Fruit fly (Drosophila melanogaster) whole organism, embryonic: ENCODE measurements around the gene CG13675.
A peak's percentile ranks its signal among the peaks of the same experiment; 100 is the strongest.

Experiments
- Ada2b ChIP-seq: fragments of 200-800 bp; sonication (Bioruptor generic); IDR thresholded peaks from 2 replicates; pipeline ENCODE4 v1.3.6; 2022; ENCODE audit warnings: missing biosample characterization, missing genetic modification characterization
- Aef1 ChIP-seq: fragments of 200-800 bp; sonication (Bioruptor generic); IDR thresholded peaks from 3 replicates; pipeline ENCODE4 v1.3.6; 2022; ENCODE audit warnings: missing biosample characterization, missing genetic modification characterization
- Awh ChIP-seq: fragments of 200-800 bp; sonication (Bioruptor generic); IDR thresholded peaks from 2 replicates; pipeline ENCODE4, ENCODE4 v1.3.6; 2022; ENCODE audit warnings: missing biosample characterization, missing genetic modification characterization
- CG10462 ChIP-seq: fragments of 200-800 bp; sonication (Bioruptor generic); optimal IDR thresholded peaks from 2 replicates; lab custom pipeline; 2016; ENCODE audit warnings: missing biosample characterization, missing genetic modification characterization
- CG10543 ChIP-seq: fragments of 200-800 bp; sonication (Bioruptor generic); optimal IDR thresholded peaks from 3 replicates; lab custom pipeline; 2017; ENCODE audit warnings: missing biosample characterization, mild to moderate bottlenecking, missing genetic modification characterization, moderate library complexity
- CG10654 ChIP-seq: fragments of 200-800 bp; sonication (Bioruptor generic); optimal IDR thresholded peaks from 2 replicates; lab custom pipeline; 2016; ENCODE audit warnings: missing biosample characterization, missing genetic modification characterization
- CG12071 ChIP-seq: fragments of 200-800 bp; sonication (Bioruptor generic); optimal IDR thresholded peaks from 3 replicates; lab custom pipeline; 2018; ENCODE audit warnings: missing biosample characterization, mild to moderate bottlenecking, missing genetic modification characterization
- CG13287 ChIP-seq: fragments of 200-800 bp; sonication (Bioruptor generic); IDR thresholded peaks from 2 replicates; pipeline ENCODE4 v1.3.6; 2022; ENCODE audit warnings: missing biosample characterization, missing genetic modification characterization; ENCODE audit not compliant: partially characterized antibody
- CG13894 ChIP-seq: fragments of 200-800 bp; sonication (Bioruptor generic); optimal IDR thresholded peaks from 3 replicates; lab custom pipeline; 2018; ENCODE audit warnings: missing biosample characterization, mild to moderate bottlenecking, missing genetic modification characterization, moderate library complexity
- CG1602 ChIP-seq: fragments of 200-800 bp; sonication (Bioruptor generic); optimal IDR thresholded peaks from 3 replicates; lab custom pipeline; 2016; ENCODE audit warnings: missing biosample characterization, missing genetic modification characterization
- CG1603 ChIP-seq: fragments of 200-800 bp; sonication (Bioruptor generic); optimal IDR thresholded peaks from 2 replicates; lab custom pipeline; 2019; ENCODE audit warnings: missing biosample characterization, mild to moderate bottlenecking, missing genetic modification characterization, moderate library complexity
- CG17361 ChIP-seq: fragments of 200-800 bp; sonication (Bioruptor generic); IDR thresholded peaks from 3 replicates; pipeline ENCODE4 v1.3.6; 2022; ENCODE audit warnings: missing biosample characterization, missing genetic modification characterization
- CG18476 ChIP-seq: fragments of 200-800 bp; sonication (Bioruptor generic); optimal IDR thresholded peaks from 2 replicates; lab custom pipeline; 2016; ENCODE audit warnings: missing biosample characterization, mild to moderate bottlenecking, missing genetic modification characterization
- CG2120 ChIP-seq: fragments of 200-800 bp; sonication (Bioruptor generic); optimal IDR thresholded peaks from 3 replicates; lab custom pipeline; 2016; ENCODE audit warnings: missing biosample characterization, missing genetic modification characterization
- CG2199 ChIP-seq: fragments of 200-800 bp; sonication (Bioruptor generic); IDR thresholded peaks from 3 replicates; pipeline ENCODE4 v1.3.6; 2022; ENCODE audit warnings: missing biosample characterization, missing genetic modification characterization
- CG31441 ChIP-seq: fragments of 200-800 bp; sonication (Bioruptor generic); IDR thresholded peaks from 2 replicates; pipeline ENCODE4 v1.3.6; 2022; ENCODE audit warnings: missing biosample characterization, missing genetic modification characterization
- CG4617 ChIP-seq: fragments of 200-800 bp; sonication (Bioruptor generic); optimal IDR thresholded peaks from 3 replicates; lab custom pipeline; 2016; ENCODE audit warnings: missing biosample characterization, missing genetic modification characterization, borderline replicate concordance
- CG6272 ChIP-seq: fragments of 200-800 bp; sonication (Bioruptor generic); IDR thresholded peaks from 2 replicates; pipeline ENCODE4 v1.3.6; 2022; ENCODE audit warnings: missing biosample characterization, missing genetic modification characterization
- CG7786 ChIP-seq: fragments of 200-800 bp; sonication (Bioruptor generic); optimal IDR thresholded peaks from 2 replicates; lab custom pipeline; 2016; ENCODE audit warnings: missing biosample characterization, missing genetic modification characterization
- CG7928 ChIP-seq: fragments of 200-800 bp; sonication (Bioruptor generic); optimal IDR thresholded peaks from 2 replicates; lab custom pipeline; 2017; ENCODE audit warnings: missing biosample characterization, mild to moderate bottlenecking, missing genetic modification characterization
- CG8089 ChIP-seq: fragments of 200-800 bp; sonication (Bioruptor generic); optimal IDR thresholded peaks from 3 replicates; lab custom pipeline; 2016; ENCODE audit warnings: missing biosample characterization, missing genetic modification characterization
- CG9437 ChIP-seq: fragments of 200-800 bp; sonication (Bioruptor generic); optimal IDR thresholded peaks from 2 replicates; lab custom pipeline; 2018; ENCODE audit warnings: missing biosample characterization, mild to moderate bottlenecking, missing genetic modification characterization
- CTCF ChIP-seq: fragments of 200-800 bp; sonication (Bioruptor generic); optimal IDR thresholded peaks from 2 replicates; lab custom pipeline; 2017; ENCODE audit warnings: missing biosample characterization, mild to moderate bottlenecking, missing genetic modification characterization, moderate library complexity
- Doc2 ChIP-seq: fragments of 200-800 bp; sonication (Bioruptor generic); IDR thresholded peaks from 2 replicates; pipeline ENCODE4 v1.3.6; 2022; ENCODE audit warnings: missing biosample characterization, missing genetic modification characterization
- GATAe ChIP-seq: fragments of 200-800 bp; sonication (Bioruptor generic); conservative IDR thresholded peaks from 2 replicates; pipeline ENCODE4 v1.3.6; 2022; ENCODE audit warnings: missing biosample characterization, missing genetic modification characterization
- Gug ChIP-seq: fragments of 200-800 bp; sonication (Bioruptor generic); IDR thresholded peaks from 4 replicates; pipeline ENCODE4 v1.3.6; 2022; ENCODE audit warnings: missing biosample characterization, missing genetic modification characterization
- Hr3 ChIP-seq: fragments of 200-800 bp; sonication (Bioruptor generic); optimal IDR thresholded peaks from 3 replicates; lab custom pipeline; 2016; ENCODE audit warnings: missing biosample characterization, missing genetic modification characterization
- MESR4 ChIP-seq: fragments of 200-800 bp; sonication (Bioruptor generic); optimal IDR thresholded peaks from 2 replicates; lab custom pipeline; 2018; ENCODE audit warnings: missing biosample characterization, mild to moderate bottlenecking, missing genetic modification characterization, moderate library complexity
- NC2β ChIP-seq: fragments of 200-800 bp; sonication (Bioruptor generic); optimal IDR thresholded peaks from 2 replicates; lab custom pipeline; 2016; ENCODE audit warnings: missing biosample characterization, missing genetic modification characterization
- NFAT ChIP-seq: fragments of 200-800 bp; sonication (Bioruptor generic); IDR thresholded peaks from 2 replicates; pipeline ENCODE4 v1.3.6; 2022; ENCODE audit warnings: missing biosample characterization, missing genetic modification characterization
- Sox100B ChIP-seq: fragments of 200-800 bp; sonication (Bioruptor generic); optimal IDR thresholded peaks from 3 replicates; lab custom pipeline; 2018; ENCODE audit warnings: missing biosample characterization, mild to moderate bottlenecking, missing genetic modification characterization
- Trl ChIP-seq, 3 experiments: fragments of >200 bp in 2 of 3; fragments of 200-800 bp in 1 of 3; sonication (Bioruptor generic) in 1 of 3; optimal IDR thresholded peaks; 2 replicates in 1 of 3; 3 replicates in 2 of 3; lab custom pipeline; 2016 to 2017; ENCODE audit warnings: missing biosample characterization in 1 of 3, missing genetic modification characterization in 1 of 3
- dan ChIP-seq: fragments of 200-800 bp; sonication (Bioruptor generic); IDR thresholded peaks from 2 replicates; pipeline ENCODE4 v1.3.6; 2022; ENCODE audit warnings: missing biosample characterization, missing genetic modification characterization
- dati ChIP-seq: fragments of 200-800 bp; sonication (Bioruptor generic); IDR thresholded peaks from 2 replicates; pipeline ENCODE4 v1.3.6; 2022; ENCODE audit warnings: missing biosample characterization, missing genetic modification characterization
- hb ChIP-seq: fragments of 200-800 bp; sonication (Bioruptor generic); IDR thresholded peaks from 3 replicates; pipeline ENCODE4 v1.3.6; 2022; ENCODE audit warnings: missing biosample characterization, missing genetic modification characterization; ENCODE audit not compliant: partially characterized antibody
- kni ChIP-seq: fragments of 200-800 bp; sonication (Bioruptor generic); optimal IDR thresholded peaks from 3 replicates; lab custom pipeline; 2017; ENCODE audit warnings: mild to moderate bottlenecking, missing biosample characterization, missing genetic modification reagents, missing genetic modification characterization
- lilli ChIP-seq: fragments of 200-800 bp; sonication (Bioruptor generic); optimal IDR thresholded peaks from 3 replicates; lab custom pipeline; 2016; ENCODE audit warnings: missing biosample characterization, missing genetic modification characterization
- otp ChIP-seq: fragments of 200-800 bp; sonication (Bioruptor generic); IDR thresholded peaks from 3 replicates; pipeline ENCODE4, ENCODE4 v1.3.6; 2022; ENCODE audit warnings: missing biosample characterization, missing genetic modification characterization
- pita ChIP-seq: fragments of 200-800 bp; sonication (Bioruptor generic); optimal IDR thresholded peaks from 2 replicates; lab custom pipeline; 2017; ENCODE audit warnings: missing biosample characterization, mild to moderate bottlenecking, missing genetic modification characterization
- ranshi ChIP-seq: fragments of 200-800 bp; sonication (Bioruptor generic); IDR thresholded peaks from 2 replicates; pipeline ENCODE4 v1.3.6; 2022; ENCODE audit warnings: missing biosample characterization, missing genetic modification characterization
- run ChIP-seq: fragments of 200-800 bp; sonication (Bioruptor generic); optimal IDR thresholded peaks from 3 replicates; lab custom pipeline; 2018; ENCODE audit warnings: missing biosample characterization, mild to moderate bottlenecking, missing genetic modification characterization
- sc ChIP-seq, 3 experiments: fragments of >200 bp in 2 of 3; fragments of 200-800 bp in 1 of 3; sonication (Bioruptor generic) in 1 of 3; optimal IDR thresholded peaks; 2 replicates in 2 of 3; 3 replicates in 1 of 3; lab custom pipeline; 2017; ENCODE audit warnings: mild to moderate bottlenecking in 1 of 3, missing biosample characterization in 1 of 3, missing genetic modification characterization in 1 of 3, missing genetic modification reagents in 1 of 3
- sqz ChIP-seq: fragments of 200-800 bp; sonication (Bioruptor generic); optimal IDR thresholded peaks from 3 replicates; lab custom pipeline; 2018; ENCODE audit warnings: missing biosample characterization, mild to moderate bottlenecking, missing genetic modification characterization
- stwl ChIP-seq: fragments of 200-800 bp; sonication (Bioruptor generic); optimal IDR thresholded peaks from 3 replicates; lab custom pipeline; 2018; ENCODE audit warnings: missing biosample characterization, mild to moderate bottlenecking, missing genetic modification characterization, moderate library complexity
- sug ChIP-seq: fragments of 200-800 bp; optimal IDR thresholded peaks from 2 replicates; lab custom pipeline; 2019; ENCODE audit warnings: missing biosample characterization, mild to moderate bottlenecking, missing genetic modification characterization, moderate library complexity
- tgo ChIP-seq: fragments of 200-800 bp; sonication (Bioruptor generic); IDR thresholded peaks from 3 replicates; pipeline ENCODE4 v1.3.6; 2022; ENCODE audit warnings: missing biosample characterization, missing genetic modification characterization
- tup ChIP-seq: fragments of 200-800 bp; sonication (Bioruptor generic); optimal IDR thresholded peaks from 2 replicates; lab custom pipeline; 2016; ENCODE audit warnings: missing biosample characterization, mild to moderate bottlenecking, missing genetic modification characterization, moderate library complexity
- twi ChIP-seq: fragments of 200-800 bp; optimal IDR thresholded peaks from 2 replicates; lab custom pipeline; 2019; ENCODE audit warnings: missing biosample characterization, mild to moderate bottlenecking, missing genetic modification characterization, moderate library complexity
- tx ChIP-seq: fragments of 200-800 bp; sonication (Bioruptor generic); optimal IDR thresholded peaks from 2 replicates; lab custom pipeline; 2016; ENCODE audit warnings: missing biosample characterization, missing genetic modification characterization
- zen2 ChIP-seq: fragments of 200-800 bp; sonication (Bioruptor generic); IDR thresholded peaks from 3 replicates; pipeline ENCODE4 v1.3.6; 2022; ENCODE audit warnings: missing biosample characterization, missing genetic modification characterization; ENCODE audit not compliant: partially characterized antibody

The CG13675 gene

DNA sequence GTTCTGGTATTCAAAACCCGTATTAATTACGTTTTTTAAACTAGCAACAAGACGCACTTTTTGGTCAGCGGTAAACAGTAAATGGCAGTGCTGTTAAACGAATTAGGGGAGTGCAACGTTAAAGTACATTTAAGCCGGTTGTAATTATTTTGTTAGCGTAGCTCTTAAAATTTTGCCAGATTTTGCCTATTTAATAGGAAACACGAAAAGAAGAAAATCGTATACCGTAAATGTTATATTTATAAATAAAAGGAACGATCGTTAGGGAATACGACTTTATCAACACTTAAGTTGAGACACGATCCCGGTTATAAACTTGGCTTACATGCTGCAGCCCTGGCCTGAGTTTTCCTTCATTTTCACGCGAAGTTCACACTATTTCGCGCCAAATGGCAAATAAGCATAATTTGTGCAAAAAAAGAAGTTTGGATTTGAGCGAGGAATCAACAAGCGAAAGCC lies 27.8 kb downstream of the CG13675 start, which contains the start of the genes Setx and mus301 (continued):
- TF ChIP-seq Gug (GFP tag; lab: Robert Waterston, UW) = peak; percentile 67; the same call in 2 of the 4 replicates
- peak; percentile 95 for TF ChIP-seq CG4617
- TF ChIP-seq CTCF (GFP tag; lab: Kevin White, UChicago) = peak; percentile 58
- TF ChIP-seq CG2199 (GFP tag; lab: Robert Waterston, UW) = 0 out of 3 replicates have a peak, but pooled peaks have one; percentile 20
- TF ChIP-seq stwl = peak; percentile 78
- peak; percentile 82 for TF ChIP-seq sug (tag; lab: Kevin White, UChicago)
- no peak for TF ChIP-seq Trl (optimal IDR thresholded peaks at IDR 0.05; lab: Kevin White, UChicago)
- peak; percentile 89 for TF ChIP-seq Trl (GFP tag; optimal IDR thresholded peaks at IDR 0.05; lab: Kevin White, UChicago)
- TF ChIP-seq tgo (GFP tag; lab: Robert Waterston, UW) = peak; percentile 67
- no peak for TF ChIP-seq dati (GFP tag; lab: Robert Waterston, UW)
- peak; percentile 94 for TF ChIP-seq CG2120 (GFP tag; lab: Kevin White, UChicago)
- TF ChIP-seq Doc2 = no peak
- peak; percentile 70 for TF ChIP-seq Sox100B
- TF ChIP-seq GATAe (GFP tag; lab: Robert Waterston, UW) = no peak
- TF ChIP-seq lilli (GFP tag; lab: Kevin White, UChicago) = peak; percentile 92
- peak; percentile 75 for TF ChIP-seq Aef1 (GFP tag; lab: Robert Waterston, UW)
- no peak for TF ChIP-seq hb (GFP tag; lab: Robert Waterston, UW)
- TF ChIP-seq sc (optimal IDR thresholded peaks at IDR 0.05; lab: Kevin White, UChicago) = no peak
- TF ChIP-seq sc (GFP tag; optimal IDR thresholded peaks at IDR 0.05; lab: Kevin White, UChicago) = peak; percentile 34
- peak; percentile 87 for TF ChIP-seq CG9437 (GFP tag; lab: Kevin White, UChicago)
- peak; percentile 76 for TF ChIP-seq tx (GFP tag; lab: Kevin White, UChicago)
- peak; percentile 85 for TF ChIP-seq CG1602 (GFP tag; lab: Kevin White, UChicago)
- TF ChIP-seq twi (tag; lab: Kevin White, UChicago) = no peak
- peak; percentile 73 for TF ChIP-seq CG6272
- peak; percentile 85 for TF ChIP-seq Hr3 (GFP tag; lab: Kevin White, UChicago)
- peak; percentile 70 for TF ChIP-seq tup (GFP tag; lab: Kevin White, UChicago)
- TF ChIP-seq pita (GFP tag; lab: Kevin White, UChicago) = peak; percentile 84
- no peak for TF ChIP-seq kni
- TF ChIP-seq run (tag; lab: Kevin White, UChicago) = no peak
- TF ChIP-seq CG7786 (GFP tag; lab: Kevin White, UChicago) = peak; percentile 83
- peak; percentile 94 for TF ChIP-seq CG7928
- no peak; the same call in 1 of the 2 replicates for TF ChIP-seq dan (GFP tag; lab: Robert Waterston, UW)
- TF ChIP-seq NFAT (GFP tag; lab: Robert Waterston, UW) = peak; percentile 69
- peak; percentile 75 for TF ChIP-seq CG8089 (GFP tag; lab: Kevin White, UChicago)
- TF ChIP-seq ranshi (GFP tag; lab: Robert Waterston, UW) = peak; percentile 68; the same call in 1 of the 2 replicates
- no peak for TF ChIP-seq CG13894
- TF ChIP-seq Awh (GFP tag; lab: Robert Waterston, UW) = no peak
- TF ChIP-seq MESR4 = no peak
- peak; percentile 80 for TF ChIP-seq CG10654 (GFP tag; lab: Kevin White, UChicago)
- TF ChIP-seq CG12071 (GFP tag; lab: Kevin White, UChicago) = no peak
- TF ChIP-seq CG10543 (GFP tag; lab: Kevin White, UChicago) = peak; percentile 75
- TF ChIP-seq Ada2b = peak; percentile 58
- peak; percentile 69 for TF ChIP-seq CG10462
- TF ChIP-seq otp (GFP tag; lab: Robert Waterston, UW) = no peak
- TF ChIP-seq CG31441 (GFP tag; lab: Robert Waterston, UW) = no peak
- TF ChIP-seq CG13287 (GFP tag; lab: Robert Waterston, UW) = peak; percentile 49
- TF ChIP-seq CG1603 (tag; lab: Kevin White, UChicago) = peak; percentile 63
- peak; percentile 82 for TF ChIP-seq CG18476 (GFP tag; lab: Kevin White, UChicago)
- TF ChIP-seq zen2 = no peak
- TF ChIP-seq NC2β (GFP tag; lab: Kevin White, UChicago) = peak; percentile 74
- TF ChIP-seq CG17361 (GFP tag; lab: Robert Waterston, UW) = no peak; the same call in 2 of the 3 replicates
- TF ChIP-seq sqz (GFP tag; lab: Kevin White, UChicago) = no peak
